Fruit fly (Drosophila melanogaster) whole organism, embryonic: ENCODE results near the gene Best2.

ENCODE experiments used
- Adf1 ChIP-seq: fragments of 200-800 bp; sonication (Bioruptor generic); IDR thresholded peaks from 2 replicates; pipeline ENCODE4 v1.3.6; 2022; ENCODE audit warnings: missing biosample characterization, missing genetic modification characterization
- CG10321 ChIP-seq: fragments of 200-800 bp; sonication (Bioruptor generic); IDR thresholded peaks from 2 replicates; pipeline ENCODE4 v1.3.6; 2022; ENCODE audit warnings: missing biosample characterization, missing genetic modification characterization
- CG10654 ChIP-seq: fragments of 200-800 bp; sonication (Bioruptor generic); optimal IDR thresholded peaks from 2 replicates; lab custom pipeline; 2016; ENCODE audit warnings: missing biosample characterization, missing genetic modification characterization
- CG13775 ChIP-seq: fragments of 200-800 bp; sonication (Bioruptor generic); optimal IDR thresholded peaks from 3 replicates; lab custom pipeline; 2017; ENCODE audit warnings: missing biosample characterization, mild to moderate bottlenecking, missing genetic modification characterization
- CG15601 ChIP-seq: fragments of 200-800 bp; sonication (Bioruptor generic); optimal IDR thresholded peaks from 3 replicates; lab custom pipeline; 2019; ENCODE audit warnings: missing biosample characterization, mild to moderate bottlenecking, missing genetic modification characterization, moderate library complexity
- CG17802 ChIP-seq: fragments of 200-800 bp; sonication (Bioruptor generic); optimal IDR thresholded peaks from 2 replicates; lab custom pipeline; 2018; ENCODE audit warnings: missing biosample characterization, mild to moderate bottlenecking, missing genetic modification characterization, moderate library complexity
- CG2199 ChIP-seq: fragments of 200-800 bp; sonication (Bioruptor generic); IDR thresholded peaks from 3 replicates; pipeline ENCODE4 v1.3.6; 2022; ENCODE audit warnings: missing biosample characterization, missing genetic modification characterization
- CG4404 ChIP-seq: fragments of 200-800 bp; sonication (Bioruptor generic); IDR thresholded peaks from 2 replicates; pipeline ENCODE4 v1.3.6; 2022; ENCODE audit warnings: missing biosample characterization, missing genetic modification characterization
- CG4617 ChIP-seq: fragments of 200-800 bp; sonication (Bioruptor generic); optimal IDR thresholded peaks from 3 replicates; lab custom pipeline; 2016; ENCODE audit warnings: missing biosample characterization, missing genetic modification characterization, borderline replicate concordance
- CG5245 ChIP-seq: fragments of 200-800 bp; sonication (Bioruptor generic); optimal IDR thresholded peaks from 3 replicates; lab custom pipeline; 2016; ENCODE audit warnings: missing biosample characterization, missing genetic modification characterization
- CG7839 ChIP-seq: fragments of 200-800 bp; sonication (Bioruptor generic); optimal IDR thresholded peaks from 3 replicates; lab custom pipeline; 2018; ENCODE audit warnings: missing biosample characterization, mild to moderate bottlenecking, missing genetic modification characterization, moderate library complexity
- CG8281 ChIP-seq: fragments of 200-800 bp; sonication (Bioruptor generic); optimal IDR thresholded peaks from 2 replicates; lab custom pipeline; 2018; ENCODE audit warnings: missing biosample characterization, mild to moderate bottlenecking, missing genetic modification characterization, moderate library complexity
- CG8765 ChIP-seq: fragments of 200-800 bp; sonication (Bioruptor generic); IDR thresholded peaks from 2 replicates; pipeline ENCODE4 v1.3.6; 2022; ENCODE audit warnings: missing biosample characterization, missing genetic modification characterization
- CG9797 ChIP-seq: fragments of 200-800 bp; sonication (Bioruptor generic); optimal IDR thresholded peaks from 3 replicates; lab custom pipeline; 2018; ENCODE audit warnings: missing biosample characterization, mild to moderate bottlenecking, missing genetic modification characterization
- Dad ChIP-seq: fragments of 200-800 bp; sonication (Bioruptor generic); optimal IDR thresholded peaks from 3 replicates; lab custom pipeline; 2016; ENCODE audit warnings: missing biosample characterization, missing genetic modification characterization
- Dfd ChIP-seq, 2 experiments: fragments of >200 bp; optimal IDR thresholded peaks; 2 replicates each; lab custom pipeline; 2017; ENCODE audit warnings: missing biosample characterization in 2 of 2, missing genetic modification characterization in 2 of 2
- Dip3 ChIP-seq: fragments of 200-800 bp; sonication (Bioruptor generic); optimal IDR thresholded peaks from 3 replicates; lab custom pipeline; 2016; ENCODE audit warnings: missing biosample characterization, missing genetic modification characterization
- Ets97D ChIP-seq: fragments of 200-800 bp; sonication (Bioruptor generic); optimal IDR thresholded peaks from 3 replicates; lab custom pipeline; 2016; ENCODE audit warnings: missing biosample characterization, missing genetic modification characterization
- H2.0 ChIP-seq: fragments of 200-800 bp; sonication (Bioruptor generic); IDR thresholded peaks from 2 replicates; pipeline ENCODE4 v1.3.6; 2022; ENCODE audit warnings: missing biosample characterization, missing genetic modification characterization
- HLH54F ChIP-seq: fragments of 200-800 bp; sonication (Bioruptor generic); optimal IDR thresholded peaks from 3 replicates; lab custom pipeline; 2016; ENCODE audit warnings: missing biosample characterization, missing genetic modification characterization
- Hr39 ChIP-seq: fragments of >200 bp; optimal IDR thresholded peaks from 2 replicates; lab custom pipeline; 2017
- Hsf ChIP-seq: fragments of 200-800 bp; sonication (Bioruptor generic); optimal IDR thresholded peaks from 3 replicates; lab custom pipeline; 2016; ENCODE audit warnings: missing biosample characterization, missing genetic modification characterization
- Opbp ChIP-seq: fragments of 200-800 bp; sonication (Bioruptor generic); IDR thresholded peaks from 3 replicates; pipeline ENCODE4 v1.3.6; 2022; ENCODE audit warnings: missing biosample characterization, missing genetic modification characterization; ENCODE audit not compliant: partially characterized antibody
- Sry-δ ChIP-seq: fragments of 200-800 bp; sonication (Bioruptor generic); optimal IDR thresholded peaks from 2 replicates; lab custom pipeline; 2016; ENCODE audit warnings: missing biosample characterization, missing genetic modification characterization
- Xbp1 ChIP-seq: fragments of 200-800 bp; sonication (Bioruptor generic); optimal IDR thresholded peaks from 3 replicates; lab custom pipeline; 2016; ENCODE audit warnings: missing biosample characterization, mild to moderate bottlenecking, missing genetic modification characterization
- ara ChIP-seq: fragments of 200-800 bp; sonication (Bioruptor generic); IDR thresholded peaks from 2 replicates; pipeline ENCODE4 v1.3.6; 2022; ENCODE audit warnings: missing biosample characterization, missing genetic modification characterization
- az2 ChIP-seq: fragments of 200-800 bp; sonication (Bioruptor generic); optimal IDR thresholded peaks from 3 replicates; lab custom pipeline; 2016; ENCODE audit warnings: missing biosample characterization, missing genetic modification characterization
- bbx ChIP-seq: fragments of 200-800 bp; sonication (Bioruptor generic); IDR thresholded peaks from 2 replicates; pipeline ENCODE4 v1.3.6; 2022; ENCODE audit warnings: missing biosample characterization, missing genetic modification characterization; ENCODE audit not compliant: partially characterized antibody
- bcd ChIP-seq: fragments of 200-800 bp; sonication (Bioruptor generic); optimal IDR thresholded peaks from 2 replicates; lab custom pipeline; 2017; ENCODE audit warnings: missing biosample characterization, mild to moderate bottlenecking, missing genetic modification characterization
- cas ChIP-seq: fragments of 200-800 bp; sonication (Bioruptor generic); IDR thresholded peaks from 2 replicates; pipeline ENCODE4 v1.3.6; 2022; ENCODE audit warnings: missing biosample characterization, missing genetic modification characterization
- crc ChIP-seq: fragments of 200-800 bp; sonication (Bioruptor generic); optimal IDR thresholded peaks from 2 replicates; lab custom pipeline; 2016; ENCODE audit warnings: missing biosample characterization, missing genetic modification characterization
- croc ChIP-seq: fragments of 200-800 bp; sonication (Bioruptor generic); conservative IDR thresholded peaks from 3 replicates; pipeline ENCODE4 v1.3.6; 2022; ENCODE audit warnings: missing biosample characterization, missing genetic modification characterization
- crol ChIP-seq: fragments of 200-800 bp; sonication (Bioruptor generic); IDR thresholded peaks from 2 replicates; pipeline ENCODE4 v1.3.6; 2022; ENCODE audit warnings: missing biosample characterization, missing genetic modification characterization
- dpn ChIP-seq, 2 experiments: fragments of 200-800 bp; sonication (Bioruptor generic); optimal IDR thresholded peaks; 3 replicates each; lab custom pipeline; 2016; ENCODE audit warnings: missing biosample characterization in 2 of 2, missing genetic modification characterization in 2 of 2
- ems ChIP-seq: fragments of 200-800 bp; sonication (Bioruptor generic); optimal IDR thresholded peaks from 3 replicates; lab custom pipeline; 2016; ENCODE audit warnings: missing biosample characterization, missing genetic modification characterization
- gro ChIP-seq: fragments of 200-800 bp; sonication (Bioruptor generic); optimal IDR thresholded peaks from 2 replicates; lab custom pipeline; 2016; ENCODE audit warnings: missing biosample characterization, missing genetic modification characterization
- gsb-n ChIP-seq: fragments of 200-800 bp; sonication (Bioruptor generic); optimal IDR thresholded peaks from 3 replicates; lab custom pipeline; 2018; ENCODE audit warnings: missing biosample characterization, mild to moderate bottlenecking, missing genetic modification characterization
- jing ChIP-seq: fragments of 200-800 bp; sonication (Bioruptor generic); optimal IDR thresholded peaks from 2 replicates; lab custom pipeline; 2018; ENCODE audit warnings: missing biosample characterization, mild to moderate bottlenecking, missing genetic modification characterization
- maf-S ChIP-seq: fragments of 200-800 bp; sonication (Bioruptor generic); optimal IDR thresholded peaks from 2 replicates; lab custom pipeline; 2016; ENCODE audit warnings: missing biosample characterization, missing genetic modification characterization
- mirr ChIP-seq: fragments of 200-800 bp; sonication (Bioruptor generic); optimal IDR thresholded peaks from 3 replicates; lab custom pipeline; 2018; ENCODE audit warnings: missing biosample characterization, mild to moderate bottlenecking, missing genetic modification characterization
- nerfin-1 ChIP-seq: fragments of 200-800 bp; sonication (Bioruptor generic); optimal IDR thresholded peaks from 3 replicates; lab custom pipeline; 2019; ENCODE audit warnings: missing biosample characterization, mild to moderate bottlenecking, missing genetic modification characterization, moderate library complexity
- org-1 ChIP-seq: fragments of 200-800 bp; sonication (Bioruptor generic); optimal IDR thresholded peaks from 2 replicates; lab custom pipeline; 2017; ENCODE audit warnings: missing biosample characterization, missing genetic modification characterization
- pnt ChIP-seq: fragments of 200-800 bp; sonication (Bioruptor generic); optimal IDR thresholded peaks from 3 replicates; lab custom pipeline; 2016; ENCODE audit warnings: missing biosample characterization, missing genetic modification characterization
- pzg ChIP-seq: fragments of 200-800 bp; sonication (Bioruptor generic); optimal IDR thresholded peaks from 3 replicates; lab custom pipeline; 2018; ENCODE audit warnings: missing biosample characterization, mild to moderate bottlenecking, missing genetic modification characterization, moderate library complexity
- sna ChIP-seq: fragments of 200-800 bp; sonication (Bioruptor generic); IDR thresholded peaks from 2 replicates; pipeline ENCODE4 v1.3.6; 2022; ENCODE audit warnings: missing biosample characterization, missing genetic modification characterization; ENCODE audit not compliant: partially characterized antibody
- tap ChIP-seq: fragments of 200-800 bp; optimal IDR thresholded peaks from 3 replicates; lab custom pipeline; 2019; ENCODE audit warnings: missing biosample characterization, mild to moderate bottlenecking, missing genetic modification characterization, moderate library complexity
- ttk ChIP-seq: fragments of 200-800 bp; sonication (Bioruptor generic); IDR thresholded peaks from 2 replicates; pipeline ENCODE4 v2.1.2; 2022; ENCODE audit warnings: missing biosample characterization, missing genetic modification characterization
- twi ChIP-seq: fragments of 200-800 bp; optimal IDR thresholded peaks from 2 replicates; lab custom pipeline; 2019; ENCODE audit warnings: missing biosample characterization, mild to moderate bottlenecking, missing genetic modification characterization, moderate library complexity
- wek ChIP-seq: fragments of 200-800 bp; sonication (Bioruptor generic); optimal IDR thresholded peaks from 3 replicates; lab custom pipeline; 2018; ENCODE audit warnings: missing biosample characterization, mild to moderate bottlenecking, missing genetic modification characterization, moderate library complexity
- yki ChIP-seq: fragments of >200 bp; optimal IDR thresholded peaks from 3 replicates; lab custom pipeline; 2018

The Best2 gene

DNA sequence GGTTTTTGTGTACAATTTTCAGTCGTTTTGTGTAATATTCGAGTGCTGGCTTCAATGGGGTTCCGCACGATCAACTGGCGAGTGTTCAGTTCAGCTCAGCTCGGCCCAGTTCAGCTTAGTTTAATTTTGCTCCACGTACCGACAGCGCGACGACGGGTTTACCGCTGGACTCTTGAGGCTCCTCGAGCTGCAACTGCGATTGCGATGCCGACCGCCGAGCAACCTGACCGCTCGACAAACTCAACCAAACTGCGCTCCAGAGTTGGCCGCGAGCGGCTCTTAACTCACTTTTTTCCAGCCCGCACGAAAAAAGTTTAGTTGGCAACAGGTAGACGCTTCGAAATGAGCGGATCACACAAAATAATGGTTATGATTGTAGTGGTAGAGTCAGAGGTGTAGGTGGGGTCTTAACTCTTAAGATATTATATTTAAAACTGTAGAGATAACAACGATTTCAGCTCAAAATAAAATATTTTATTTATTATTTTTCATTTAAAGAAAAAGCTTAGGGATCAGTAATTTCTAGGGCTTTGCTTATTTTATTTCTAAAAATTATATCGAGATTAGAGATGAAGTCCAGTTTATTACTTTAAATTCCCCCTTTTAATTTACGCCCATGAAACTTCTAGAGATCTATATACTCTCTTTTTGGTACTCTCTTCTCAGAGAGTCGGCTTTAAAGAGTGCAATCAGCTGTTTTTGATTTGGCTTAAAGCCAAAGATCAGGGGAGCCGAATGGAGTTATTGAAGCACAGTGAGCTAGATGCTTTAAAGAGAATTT lies at the start of gene Best2 (continued):
- TF ChIP-seq gro (GFP tag; lab: Kevin White, UChicago), result peak; percentile 49
- TF ChIP-seq Ets97D (GFP tag; lab: Kevin White, UChicago), result peak; percentile 28
- TF ChIP-seq Xbp1 (GFP tag; lab: Kevin White, UChicago), result peak; percentile 82
- TF ChIP-seq CG2199, result no peak
- TF ChIP-seq ara (GFP tag; lab: Robert Waterston, UW), result peak; percentile 80
- peak; percentile 54; the same call in 1 of the 2 replicates for TF ChIP-seq CG10321 (GFP tag; lab: Robert Waterston, UW)
- peak; percentile 90 for TF ChIP-seq ttk (GFP tag; lab: Robert Waterston, UW)
- TF ChIP-seq bbx (GFP tag; lab: Robert Waterston, UW), result peak; percentile 38; the same call in 1 of the 2 replicates
- TF ChIP-seq mirr (GFP tag; lab: Kevin White, UChicago), result peak; percentile 2
- TF ChIP-seq CG4404 (GFP tag; lab: Robert Waterston, UW), result peak; percentile 89
- peak; percentile 75 for TF ChIP-seq cas
- TF ChIP-seq CG13775 (GFP tag; lab: Kevin White, UChicago), result peak; percentile 80
- TF ChIP-seq CG4617 (GFP tag; lab: Kevin White, UChicago), result peak; percentile 35
- peak; percentile 92 for TF ChIP-seq croc (GFP tag; lab: Robert Waterston, UW)
- peak; percentile 91 for TF ChIP-seq H2.0 (GFP tag; lab: Robert Waterston, UW)
- TF ChIP-seq maf-S (GFP tag; lab: Kevin White, UChicago), result peak; percentile 65
- TF ChIP-seq org-1 (GFP tag; lab: Kevin White, UChicago), result peak; percentile 75
- TF ChIP-seq dpn (GFP tag; optimal IDR thresholded peaks at IDR 0.05; lab: Kevin White, UChicago), result peak; percentile 80 to 81
- TF ChIP-seq tap (tag; lab: Kevin White, UChicago), result peak; percentile 76
- peak; percentile 64 for TF ChIP-seq CG8281 (tag; lab: Kevin White, UChicago)
- no peak for TF ChIP-seq CG9797 (GFP tag; lab: Kevin White, UChicago)
- TF ChIP-seq Adf1, result peak; percentile 67
- TF ChIP-seq pnt (GFP tag; lab: Kevin White, UChicago), result peak; percentile 52
- TF ChIP-seq CG17802 (tag; lab: Kevin White, UChicago), result no peak
- TF ChIP-seq az2, result peak; percentile 85
- peak; percentile 22 for TF ChIP-seq Sry-δ (GFP tag; lab: Kevin White, UChicago)
- peak; percentile 32 for TF ChIP-seq jing (GFP tag; lab: Kevin White, UChicago)
- TF ChIP-seq HLH54F (GFP tag; lab: Kevin White, UChicago), result peak; percentile 65
- no peak for TF ChIP-seq CG8765
- no peak for TF ChIP-seq yki (lab: Kevin White, UChicago)
- peak; percentile 71 for TF ChIP-seq Dad
- TF ChIP-seq ems (GFP tag; lab: Kevin White, UChicago), result peak; percentile 75
- TF ChIP-seq CG10654 (GFP tag; lab: Kevin White, UChicago), result peak; percentile 56
- no peak for TF ChIP-seq Hr39 (lab: Kevin White, UChicago)
- TF ChIP-seq bcd, result peak; percentile 87
- no peak for TF ChIP-seq pzg (GFP tag; lab: Kevin White, UChicago)
- no peak for TF ChIP-seq crol (GFP tag; lab: Robert Waterston, UW)
- TF ChIP-seq sna (GFP tag; lab: Robert Waterston, UW), result no peak
- TF ChIP-seq crc (GFP tag; lab: Kevin White, UChicago), result peak; percentile 61
- peak; percentile 96 for TF ChIP-seq CG7839 (tag; lab: Kevin White, UChicago)
- peak; percentile 72 for TF ChIP-seq Dip3 (GFP tag; lab: Kevin White, UChicago)
- TF ChIP-seq wek (GFP tag; lab: Kevin White, UChicago), result no peak
- peak; percentile 83 for TF ChIP-seq nerfin-1 (tag; lab: Kevin White, UChicago)
- TF ChIP-seq Opbp (GFP tag; lab: Robert Waterston, UW), result 0 out of 3 replicates have a peak, but pooled peaks have one; percentile 36
- no peak for TF ChIP-seq Dfd (GFP tag; optimal IDR thresholded peaks at IDR 0.05; lab: Kevin White, UChicago)
- peak; percentile 31 for TF ChIP-seq CG5245 (GFP tag; lab: Kevin White, UChicago)
- peak; percentile 79 for TF ChIP-seq twi (tag; lab: Kevin White, UChicago)
- peak; percentile 76 for TF ChIP-seq gsb-n
- peak; percentile 82 for TF ChIP-seq Hsf
- TF ChIP-seq CG15601, result peak; percentile 83
